Fruit fly (Drosophila melanogaster): ENCODE results near the gene CG15771.

Gene CG15771

dm6 chrX:5718476-5719012 is 36.8 kb upstream of the CG15771 start (continued):
- TF ChIP-seq oc (tag; optimal IDR thresholded peaks at IDR 0.05), result no peak
- peak; percentile 77 for TF ChIP-seq Hmr (GFP tag; optimal IDR thresholded peaks at IDR 0.05)
- TF ChIP-seq Dip2 (GFP tag; IDR thresholded peaks at IDR 0.05), result no peak
- TF ChIP-seq Dfd (GFP tag; optimal IDR thresholded peaks at IDR 0.05), result no peak

- TF ChIP-seq CG3726 (GFP tag; IDR thresholded peaks at IDR 0.05) (no peak), ash1 (GFP tag; optimal IDR thresholded peaks at IDR 0.05) (no peak)
Observed at dm6 chrX:5723577-5723976, 31.8 kb upstream of the CG15771 start.

dm6 chrX:5724151-5724699 is 31.1 kb upstream of the CG15771 start:
- no peak for TF ChIP-seq YL-1 (GFP tag; optimal IDR thresholded peaks at IDR 0.05)
- TF ChIP-seq BtbVII (GFP tag; optimal IDR thresholded peaks at IDR 0.05), result no peak
- TF ChIP-seq usp (GFP tag; optimal IDR thresholded peaks at IDR 0.05), result no peak
- TF ChIP-seq nerfin-2 (GFP tag; IDR thresholded peaks at IDR 0.05; ENCODE audit: partially characterized antibody), result no peak
- TF ChIP-seq Blimp-1 (GFP tag; optimal IDR thresholded peaks at IDR 0.05), result peak; percentile 2
- TF ChIP-seq chinmo (GFP tag; IDR thresholded peaks at IDR 0.05; ENCODE audit: partially characterized antibody), result 0 out of 4 replicates have a peak, but pooled peaks have one; percentile 18
- TF ChIP-seq nom (GFP tag; optimal IDR thresholded peaks at IDR 0.05), result peak; percentile 66
- TF ChIP-seq crol (GFP tag; IDR thresholded peaks at IDR 0.05), result peak; percentile 67

- TF ChIP-seq ATbp (GFP tag; optimal IDR thresholded peaks at IDR 0.05) (peak; percentile 85), Antp (GFP tag; optimal IDR thresholded peaks at IDR 0.05) (peak; percentile 52), zen2 (GFP tag; IDR thresholded peaks at IDR 0.05; ENCODE audit: partially characterized antibody) (no peak), GATAe (GFP tag; conservative IDR thresholded peaks at IDR 0.05) (no peak), Kr (GFP tag; optimal IDR thresholded peaks at IDR 0.05) (no peak), CG32767 (GFP tag; IDR thresholded peaks at IDR 0.05) (no peak), E2f1 (GFP tag; IDR thresholded peaks at IDR 0.05) (0 out of 2 replicates have a peak, but pooled peaks have one; percentile 25), jigr1 (GFP tag; IDR thresholded peaks at IDR 0.05) (peak; percentile 41; the same call in 1 of the 3 replicates), CG10209 (GFP tag; optimal IDR thresholded peaks at IDR 0.05) (peak; percentile 43), slp2 (GFP tag; optimal IDR thresholded peaks at IDR 0.05) (peak; percentile 8), bbx (GFP tag; IDR thresholded peaks at IDR 0.05; ENCODE audit: partially characterized antibody) (no peak), CG7271 (tag; optimal IDR thresholded peaks at IDR 0.05) (peak; percentile 24), CG8924 (tag; optimal IDR thresholded peaks at IDR 0.05) (no peak), CG43689 (GFP tag; IDR thresholded peaks at IDR 0.05) (peak; percentile 57), CG16813 (GFP tag; IDR thresholded peaks at IDR 0.05; ENCODE audit: partially characterized antibody) (no peak), Dek (tag; optimal IDR thresholded peaks at IDR 0.05) (no peak), so (GFP tag; IDR thresholded peaks at IDR 0.05) (peak; percentile 43; the same call in 1 of the 3 replicates), CG18599 (GFP tag; optimal IDR thresholded peaks at IDR 0.05) (no peak), ash1 (GFP tag; optimal IDR thresholded peaks at IDR 0.05) (no peak), BEAF-32 (GFP tag; optimal IDR thresholded peaks at IDR 0.05) (no peak), Xbp1 (GFP tag; optimal IDR thresholded peaks at IDR 0.05) (peak; percentile 45), lmd (GFP tag; IDR thresholded peaks at IDR 0.05) (peak; percentile 64), Oli (tag; optimal IDR thresholded peaks at IDR 0.05) (peak; percentile 30), CG1233 (GFP tag; optimal IDR thresholded peaks at IDR 0.05) (peak; percentile 47), tap (tag; optimal IDR thresholded peaks at IDR 0.05) (peak; percentile 44), lilli (GFP tag; optimal IDR thresholded peaks at IDR 0.05) (peak; percentile 55), peb (GFP tag; IDR thresholded peaks at IDR 0.05) (peak; percentile 20; the same call in 1 of the 2 replicates), Rx (GFP tag; IDR thresholded peaks at IDR 0.05) (peak; percentile 67), Hr51 (GFP tag; optimal IDR thresholded peaks at IDR 0.05) (peak; percentile 33 to 38), MBD-R2 (GFP tag; IDR thresholded peaks at IDR 0.05) (no peak; the same call in 1 of the 2 replicates), CG1529 (GFP tag; optimal IDR thresholded peaks at IDR 0.05) (peak; percentile 43)
Observed at dm6 chrX:5724744-5725185, 30.6 kb upstream of the CG15771 start.

All from whole organism, embryonic.